Worm (Caenorhabditis elegans) whole organism, young adult: ENCODE data around the gene cnep-1.

ENCODE experiments used
- B0336.3 ChIP-seq: fragments of 200-800 bp; sonication (Bioruptor generic); IDR thresholded peaks from 2 replicates; pipeline ENCODE4 v1.3.6; 2022; ENCODE audit warnings: missing genetic modification characterization, missing compliant biosample characterization
- ama-1 ChIP-seq, 3 experiments: fragments of 150-350 bp in 1 of 3; sonication (generic microtip) in 2 of 3; optimal IDR thresholded peaks; 2 replicates each; lab custom pipeline; 2014 to 2018; ENCODE audit warnings: missing biosample characterization in 2 of 3, missing genetic modification characterization in 2 of 3, missing genetic modification reagents in 2 of 3
- ceh-91 ChIP-seq: fragments of 200-800 bp; sonication (Bioruptor generic); IDR thresholded peaks from 2 replicates; pipeline ENCODE4 v1.3.6; 2022; ENCODE audit warnings: missing genetic modification reagents, missing genetic modification characterization, missing compliant biosample characterization
- die-1 ChIP-seq: sonication (generic microtip); optimal IDR thresholded peaks from 2 replicates; lab custom pipeline; 2016; ENCODE audit warnings: missing genotype, mild to moderate bottlenecking, missing genetic modification characterization, missing compliant biosample characterization
- dpl-1 ChIP-seq: fragments of 150-350 bp; optimal IDR thresholded peaks from 2 replicates; lab custom pipeline; 2014; ENCODE audit warnings: missing biosample characterization, missing genetic modification reagents, missing genetic modification characterization
- egrh-3 ChIP-seq: fragments of 200-800 bp; sonication (Bioruptor generic); IDR thresholded peaks from 2 replicates; pipeline ENCODE4 v1.3.6; 2022; ENCODE audit warnings: missing genetic modification reagents, missing genetic modification characterization, missing compliant biosample characterization
- ets-4 ChIP-seq: fragments of 200-800 bp; sonication (Bioruptor generic); optimal IDR thresholded peaks from 2 replicates; lab custom pipeline; 2018; ENCODE audit warnings: mild to moderate bottlenecking, missing genetic modification characterization, missing compliant biosample characterization
- rec-8 ChIP-seq, 2 experiments: sonication (generic microtip); optimal IDR thresholded peaks; 2 replicates each; lab custom pipeline; 2016; ENCODE audit warnings: mild to moderate bottlenecking in 2 of 2, missing genetic modification characterization in 2 of 2, missing genetic modification reagents in 2 of 2, missing genotype in 2 of 2, missing biosample characterization in 1 of 2, missing compliant biosample characterization in 1 of 2, moderate library complexity in 1 of 2
- tbx-9 ChIP-seq: sonication (generic microtip); optimal IDR thresholded peaks from 2 replicates; lab custom pipeline; 2016; ENCODE audit warnings: borderline replicate concordance, missing genetic modification characterization, inconsistent platforms, missing compliant biosample characterization

DNA sequence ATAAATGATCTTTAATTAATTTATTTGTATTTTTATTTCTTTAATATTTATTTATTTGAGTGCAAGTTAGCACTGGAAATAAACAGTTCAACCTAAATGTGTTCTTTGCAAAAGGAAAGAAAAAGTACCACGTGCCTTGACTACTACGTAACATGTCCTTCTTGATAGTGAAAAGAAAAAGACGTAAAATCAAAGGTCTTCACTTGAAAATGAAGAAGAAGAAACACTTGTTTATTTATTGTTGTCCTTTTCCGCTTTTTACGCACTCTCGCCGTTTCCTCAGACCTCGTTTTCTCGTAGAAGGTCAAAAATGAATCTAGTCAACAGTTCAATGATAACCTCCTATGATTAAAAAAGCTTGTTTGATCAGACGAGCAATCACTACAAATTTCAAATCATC is 32.2 kb upstream of the cnep-1 start:
- TF ChIP-seq tbx-9 (tag; lab: Kevin White, UChicago) (no peak), rec-8 (tag; optimal IDR thresholded peaks at IDR 0.05; lab: Kevin White, UChicago) (no peak), ama-1 (optimal IDR thresholded peaks at IDR 0.05; lab: Kevin White, UChicago) (no peak), ama-1 (GFP tag; optimal IDR thresholded peaks at IDR 0.05; lab: Kevin White, UChicago) (no peak), B0336.3 (GFP tag; lab: Robert Waterston, UW) (no peak), die-1 (tag; lab: Kevin White, UChicago) (no peak), ceh-91 (GFP tag; lab: Robert Waterston, UW) (no peak), ets-4 (GFP tag; lab: Kevin White, UChicago) (no peak), egrh-3 (GFP tag; lab: Robert Waterston, UW) (no peak), dpl-1 (GFP tag; lab: Kevin White, UChicago) (no peak)
